Fruit fly (Drosophila melanogaster): ENCODE measurements around the gene Pde9.

Gene Pde9

DNA sequence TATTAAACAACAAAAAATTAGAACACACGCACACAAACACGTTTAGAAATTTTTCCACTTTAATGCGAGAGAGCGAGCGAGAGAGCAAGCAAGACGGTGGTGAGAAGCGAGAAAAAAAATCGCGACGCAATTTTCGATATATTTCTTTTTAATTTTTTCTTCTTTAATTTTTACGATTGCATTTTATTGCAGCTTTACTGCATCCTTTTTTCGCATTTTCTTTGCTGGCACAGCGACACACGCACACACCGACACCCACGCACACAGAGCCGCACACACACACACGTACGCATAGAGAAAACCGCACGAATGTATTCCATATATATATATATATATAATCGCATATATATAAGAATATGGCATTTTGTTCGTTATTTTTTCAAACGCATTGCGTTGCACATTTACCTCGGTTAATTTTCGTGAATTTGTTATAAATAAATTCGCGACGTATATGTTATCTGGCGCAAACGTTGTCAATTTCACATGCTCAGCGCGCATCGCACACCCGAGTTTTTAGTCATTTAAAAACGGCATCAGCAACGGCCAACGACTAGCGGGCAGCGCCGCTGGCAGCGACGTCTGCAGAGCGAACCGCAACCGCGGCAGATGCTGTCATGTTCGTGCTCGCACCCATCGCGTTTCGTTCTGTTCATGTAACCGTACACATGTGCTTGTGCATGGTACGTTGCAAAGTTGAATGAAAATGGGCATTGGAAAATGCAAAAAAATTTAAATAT lies 155.0 kb downstream of the Pde9 start, which contains the start of gene Smr:
Smr (minus strand) TSS at position 705 of the 737 bp plus-strand sequence.
- TF ChIP-seq Dif (GFP tag; optimal IDR thresholded peaks at IDR 0.05; ENCODE audit: partially characterized antibody) = peak; percentile 19
- TF ChIP-seq Myc (optimal IDR thresholded peaks at IDR 0.05) = no peak
- peak; percentile 9 for TF ChIP-seq Sp1 (GFP tag; optimal IDR thresholded peaks at IDR 0.05)
- TF ChIP-seq CG32264 (GFP tag; optimal IDR thresholded peaks at IDR 0.05) = no peak
- TF ChIP-seq Hr83 (GFP tag; optimal IDR thresholded peaks at IDR 0.05; ENCODE audit: poor library complexity, severe bottlenecking) = no peak
- no peak for TF ChIP-seq fru (GFP tag; optimal IDR thresholded peaks at IDR 0.05)
- TF ChIP-seq Hnf4 (GFP tag; optimal IDR thresholded peaks at IDR 0.05) = no peak
- TF ChIP-seq Mio (GFP tag; optimal IDR thresholded peaks at IDR 0.05) = no peak
- TF ChIP-seq N (GFP tag; optimal IDR thresholded peaks at IDR 0.05) = no peak
- TF ChIP-seq foxo (GFP tag; optimal IDR thresholded peaks at IDR 0.05) = peak in 1 of 2 experiments; percentile 1
- no peak for TF ChIP-seq GATAd (GFP tag; optimal IDR thresholded peaks at IDR 0.05)
- TF ChIP-seq lola (GFP tag; optimal IDR thresholded peaks at IDR 0.05) = no peak
- TF ChIP-seq HLH106 (tag; optimal IDR thresholded peaks at IDR 0.05) = no peak
- no peak for TF ChIP-seq Hr78 (GFP tag; optimal IDR thresholded peaks at IDR 0.05)
- no peak for TF ChIP-seq CrebA (GFP tag; optimal IDR thresholded peaks at IDR 0.05; ENCODE audit: borderline replicate concordance)
- TF ChIP-seq dmrt93B (GFP tag; optimal IDR thresholded peaks at IDR 0.05) = no peak
- peak; percentile 43 for TF ChIP-seq psq (GFP tag; optimal IDR thresholded peaks at IDR 0.05)
- no peak for TF ChIP-seq sv (GFP tag; optimal IDR thresholded peaks at IDR 0.05)
- no peak for TF ChIP-seq tai (GFP tag; optimal IDR thresholded peaks at IDR 0.05)
- no peak for TF ChIP-seq dsf (GFP tag; optimal IDR thresholded peaks at IDR 0.05; ENCODE audit: borderline replicate concordance)
- no peak for TF ChIP-seq usp (GFP tag; optimal IDR thresholded peaks at IDR 0.05)
- TF ChIP-seq br (GFP tag; optimal IDR thresholded peaks at IDR 0.05) = no peak
- no peak for TF ChIP-seq sage (GFP tag; optimal IDR thresholded peaks at IDR 0.05)
- no peak for TF ChIP-seq h (GFP tag; optimal IDR thresholded peaks at IDR 0.05)
- TF ChIP-seq Rel (GFP tag; optimal IDR thresholded peaks at IDR 0.05) = no peak
- peak; percentile 42 for TF ChIP-seq Rel (tag; optimal IDR thresholded peaks at IDR 0.05)
- TF ChIP-seq Abd-B (GFP tag; optimal IDR thresholded peaks at IDR 0.05) = no peak
- no peak for TF ChIP-seq OdsH (GFP tag; optimal IDR thresholded peaks at IDR 0.05)
- TF ChIP-seq jim (GFP tag; optimal IDR thresholded peaks at IDR 0.05) = no peak
- TF ChIP-seq pan (optimal IDR thresholded peaks at IDR 0.05) = no peak
- no peak for TF ChIP-seq brk (GFP tag; optimal IDR thresholded peaks at IDR 0.05)
- TF ChIP-seq Vsx2 (GFP tag; optimal IDR thresholded peaks at IDR 0.05; ENCODE audit: partially characterized antibody) = peak; percentile 33
- peak; percentile 53 for TF ChIP-seq Dfd (GFP tag; optimal IDR thresholded peaks at IDR 0.05)
- no peak for TF ChIP-seq Jra (GFP tag; optimal IDR thresholded peaks at IDR 0.05)
- TF ChIP-seq dl (GFP tag; optimal IDR thresholded peaks at IDR 0.05; ENCODE audit: insufficient read depth in 1 of 2, partially characterized antibody in 2 of 2) = no peak
- no peak for TF ChIP-seq woc (GFP tag; optimal IDR thresholded peaks at IDR 0.05)
- TF ChIP-seq rgr (GFP tag; optimal IDR thresholded peaks at IDR 0.05) = no peak
- TF ChIP-seq CG9705 (GFP tag; optimal IDR thresholded peaks at IDR 0.05) = no peak
- no peak for TF ChIP-seq ey (GFP tag; optimal IDR thresholded peaks at IDR 0.05)

DNA sequence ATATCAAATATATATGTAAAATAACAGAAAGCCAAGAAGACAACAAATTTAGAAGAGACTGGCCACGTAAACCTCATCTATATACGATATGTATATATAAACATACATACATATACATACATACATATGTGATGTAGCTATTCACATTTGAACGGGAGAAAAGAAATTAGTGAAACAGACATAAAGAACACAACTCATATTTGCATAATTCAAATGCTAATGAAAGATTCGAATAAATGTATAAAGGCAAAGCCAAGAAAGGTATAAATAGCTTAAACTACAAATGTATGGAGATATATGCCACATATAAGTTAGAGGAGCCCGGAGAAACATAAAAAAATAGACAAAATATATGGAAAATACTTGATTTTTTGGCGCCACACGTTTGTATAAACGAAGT lies 156.7 kb downstream of the Pde9 start:
- TF ChIP-seq Jra (GFP tag; optimal IDR thresholded peaks at IDR 0.05) = no peak

DNA sequence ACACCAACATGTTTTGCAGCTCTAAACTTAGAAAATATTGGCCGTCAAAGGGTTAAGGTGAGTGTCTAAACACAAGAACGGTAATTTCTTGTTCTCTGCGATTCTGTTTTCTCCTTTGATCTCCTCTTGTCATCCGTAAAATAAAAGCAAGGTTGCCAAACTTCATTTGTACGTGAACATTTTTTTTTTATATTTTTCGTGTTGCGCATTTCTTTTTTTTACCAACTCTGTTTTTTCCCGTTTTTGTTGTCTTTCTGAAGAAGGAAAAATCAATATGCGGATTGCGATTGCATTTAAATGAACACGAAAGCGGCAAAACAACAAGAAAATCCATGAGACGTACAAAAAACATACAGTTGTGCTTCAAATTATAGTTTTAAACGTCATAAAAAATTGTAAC lies 157.3 kb downstream of the Pde9 start:
- TF ChIP-seq h (GFP tag; optimal IDR thresholded peaks at IDR 0.05) (no peak), Rel (GFP tag; optimal IDR thresholded peaks at IDR 0.05) (no peak), Rel (tag; optimal IDR thresholded peaks at IDR 0.05) (peak; percentile 62), jim (GFP tag; optimal IDR thresholded peaks at IDR 0.05) (no peak), Dif (GFP tag; optimal IDR thresholded peaks at IDR 0.05; ENCODE audit: partially characterized antibody) (no peak), Sp1 (GFP tag; optimal IDR thresholded peaks at IDR 0.05) (peak; percentile 7), Hnf4 (GFP tag; optimal IDR thresholded peaks at IDR 0.05) (no peak)
